Worm (Caenorhabditis elegans): Measurements from ENCODE around the gene T23G5.3.

ce11 chrIII:9201977-9202376 is 29.1 kb downstream of the T23G5.3 start:
- TF ChIP-seq ama-1 (optimal IDR thresholded peaks at IDR 0.05) (no peak), pes-1 (GFP tag; IDR thresholded peaks at IDR 0.05) (no peak), tra-4 (tag; optimal IDR thresholded peaks at IDR 0.05) (no peak)
